Fruit fly (Drosophila melanogaster) whole organism, wandering third instar larva: Measurements from ENCODE around the gene CG4069.

Source experiments
- Abd-B ChIP-seq: fragments of >200 bp; optimal IDR thresholded peaks from 2 replicates; lab custom pipeline; 2017; ENCODE audit warnings: missing biosample characterization, missing genetic modification characterization
- CG32264 ChIP-seq: fragments of 200-800 bp; sonication (Bioruptor generic); optimal IDR thresholded peaks from 2 replicates; lab custom pipeline; 2016; ENCODE audit warnings: missing biosample characterization, missing genetic modification characterization
- CG9705 ChIP-seq: fragments of 200-800 bp; sonication (Bioruptor generic); optimal IDR thresholded peaks from 2 replicates; lab custom pipeline; 2018; ENCODE audit warnings: missing biosample characterization, mild to moderate bottlenecking, missing genetic modification characterization
- CrebA ChIP-seq: fragments of 200-800 bp; sonication (Bioruptor generic); optimal IDR thresholded peaks from 2 replicates; lab custom pipeline; 2016; ENCODE audit warnings: missing biosample characterization, mild to moderate bottlenecking, missing genetic modification characterization, borderline replicate concordance
- Dfd ChIP-seq: fragments of >200 bp; optimal IDR thresholded peaks from 2 replicates; lab custom pipeline; 2017; ENCODE audit warnings: missing biosample characterization, missing genetic modification characterization
- Dif ChIP-seq: fragments of 200-275, 200-300 bp; sonication (Bioruptor generic); optimal IDR thresholded peaks from 2 replicates; lab custom pipeline; 2018; ENCODE audit warnings: missing biosample characterization, missing genetic modification characterization; ENCODE audit not compliant: partially characterized antibody
- GATAd ChIP-seq: sonication (Bioruptor generic); optimal IDR thresholded peaks from 2 replicates; lab custom pipeline; 2016; ENCODE audit warnings: missing biosample characterization, missing genetic modification characterization
- HLH106 ChIP-seq: fragments of 200-800 bp; optimal IDR thresholded peaks from 3 replicates; lab custom pipeline; 2019; ENCODE audit warnings: missing biosample characterization, mild to moderate bottlenecking, missing genetic modification characterization, moderate library complexity
- Hnf4 ChIP-seq: fragments of 200-800 bp; sonication (Bioruptor generic); optimal IDR thresholded peaks from 2 replicates; lab custom pipeline; 2016; ENCODE audit warnings: missing biosample characterization, mild to moderate bottlenecking, missing genetic modification characterization
- Hr78 ChIP-seq: fragments of >200 bp; optimal IDR thresholded peaks from 2 replicates; lab custom pipeline; 2017; ENCODE audit warnings: missing biosample characterization, missing genetic modification characterization
- Hr83 ChIP-seq: fragments of 200-300 bp; sonication (Bioruptor generic); optimal IDR thresholded peaks from 2 replicates; lab custom pipeline; 2016; ENCODE audit warnings: missing biosample characterization, mild to moderate bottlenecking, missing genetic modification characterization, moderate library complexity; ENCODE audit not compliant: poor library complexity, severe bottlenecking
- Jra ChIP-seq: sonication (Bioruptor generic); optimal IDR thresholded peaks from 2 replicates; lab custom pipeline; 2016; ENCODE audit warnings: missing biosample characterization, missing genetic modification characterization
- Mio ChIP-seq: sonication (Bioruptor generic); optimal IDR thresholded peaks from 2 replicates; lab custom pipeline; 2016; ENCODE audit warnings: missing biosample characterization, missing genetic modification characterization
- Myc ChIP-seq: fragments of >200 bp; optimal IDR thresholded peaks from 2 replicates; lab custom pipeline; 2017
- N ChIP-seq: fragments of >200 bp; optimal IDR thresholded peaks from 2 replicates; lab custom pipeline; 2018; ENCODE audit warnings: missing biosample characterization, missing external identifiers, missing genetic modification characterization
- OdsH ChIP-seq: fragments of 200-800 bp; sonication (Bioruptor generic); optimal IDR thresholded peaks from 2 replicates; lab custom pipeline; 2016; ENCODE audit warnings: missing biosample characterization, mild to moderate bottlenecking, missing genetic modification characterization
- Rel ChIP-seq, 2 experiments: fragments of 200-800 bp; sonication (Bioruptor generic) in 1 of 2; optimal IDR thresholded peaks; 2 replicates in 1 of 2; 3 replicates in 1 of 2; lab custom pipeline; 2016 to 2019; ENCODE audit warnings: mild to moderate bottlenecking in 2 of 2, missing biosample characterization in 2 of 2, missing genetic modification characterization in 2 of 2, moderate library complexity in 1 of 2
- Sp1 ChIP-seq: fragments of 200-800 bp; sonication (Bioruptor generic); optimal IDR thresholded peaks from 3 replicates; lab custom pipeline; 2019; ENCODE audit warnings: missing biosample characterization, mild to moderate bottlenecking, missing genetic modification characterization, moderate library complexity
- Vsx2 ChIP-seq: fragments of 200-300, 225-300 bp; sonication (Bioruptor generic); optimal IDR thresholded peaks from 2 replicates; lab custom pipeline; 2018; ENCODE audit warnings: missing biosample characterization, missing genetic modification characterization; ENCODE audit not compliant: partially characterized antibody
- br ChIP-seq: fragments of 200-800 bp; sonication (Bioruptor generic); optimal IDR thresholded peaks from 2 replicates; lab custom pipeline; 2016; ENCODE audit warnings: missing biosample characterization, missing genetic modification characterization
- brk ChIP-seq: fragments of 200-800 bp; sonication (Bioruptor generic); optimal IDR thresholded peaks from 2 replicates; lab custom pipeline; 2016; ENCODE audit warnings: missing biosample characterization, mild to moderate bottlenecking, missing genetic modification characterization
- dl ChIP-seq, 2 experiments: fragments of 175-275, 200-275 bp in 1 of 2; fragments of 200-275 bp in 1 of 2; sonication (Bioruptor generic); optimal IDR thresholded peaks; lab custom pipeline; 2018; ENCODE audit warnings: mild to moderate bottlenecking in 2 of 2, missing biosample characterization in 2 of 2, missing genetic modification characterization in 2 of 2, moderate library complexity in 2 of 2; ENCODE audit not compliant: partially characterized antibody in 2 of 2, insufficient read depth in 1 of 2
- dmrt93B ChIP-seq: fragments of 200-800 bp; sonication (Bioruptor generic); optimal IDR thresholded peaks from 2 replicates; lab custom pipeline; 2018; ENCODE audit warnings: missing biosample characterization, mild to moderate bottlenecking, missing genetic modification characterization
- dsf ChIP-seq: sonication (Bioruptor generic); optimal IDR thresholded peaks from 2 replicates; lab custom pipeline; 2016; ENCODE audit warnings: missing biosample characterization, missing genetic modification characterization, borderline replicate concordance
- ey ChIP-seq: fragments of 200-800 bp; sonication (Bioruptor generic); optimal IDR thresholded peaks from 2 replicates; lab custom pipeline; 2016; ENCODE audit warnings: missing biosample characterization, missing genetic modification characterization
- foxo ChIP-seq, 2 experiments: fragments of 200-800 bp; sonication (Bioruptor generic); optimal IDR thresholded peaks; 2 replicates in 1 of 2; 3 replicates in 1 of 2; lab custom pipeline; 2016 to 2017; ENCODE audit warnings: missing biosample characterization in 2 of 2, missing genetic modification characterization in 2 of 2
- fru ChIP-seq: fragments of 200-800 bp; sonication (Bioruptor generic); optimal IDR thresholded peaks from 3 replicates; lab custom pipeline; 2016; ENCODE audit warnings: missing biosample characterization, mild to moderate bottlenecking, missing genetic modification characterization
- h ChIP-seq: fragments of 200-800 bp; sonication (Bioruptor generic); optimal IDR thresholded peaks from 3 replicates; lab custom pipeline; 2016; ENCODE audit warnings: missing biosample characterization, mild to moderate bottlenecking, missing genetic modification characterization
- jim ChIP-seq: fragments of 175-275, 200-325 bp; sonication (Bioruptor generic); optimal IDR thresholded peaks from 2 replicates; lab custom pipeline; 2016; ENCODE audit warnings: missing biosample characterization, mild to moderate bottlenecking, missing genetic modification characterization
- lola ChIP-seq: fragments of >200 bp; optimal IDR thresholded peaks from 2 replicates; lab custom pipeline; 2017; ENCODE audit warnings: missing biosample characterization, missing genetic modification characterization
- pan ChIP-seq: fragments of >200 bp; optimal IDR thresholded peaks from 2 replicates; lab custom pipeline; 2017
- psq ChIP-seq: fragments of 200-800 bp; sonication (Bioruptor generic); optimal IDR thresholded peaks from 3 replicates; lab custom pipeline; 2017; ENCODE audit warnings: missing biosample characterization, mild to moderate bottlenecking, missing genetic modification characterization, moderate library complexity
- rgr ChIP-seq: fragments of 200-800 bp; sonication (Bioruptor generic); optimal IDR thresholded peaks from 3 replicates; lab custom pipeline; 2016; ENCODE audit warnings: missing biosample characterization, mild to moderate bottlenecking, missing genetic modification characterization
- sage ChIP-seq: fragments of 200-800 bp; sonication (Bioruptor generic); optimal IDR thresholded peaks from 2 replicates; lab custom pipeline; 2016; ENCODE audit warnings: missing biosample characterization, mild to moderate bottlenecking, missing genetic modification characterization
- sv ChIP-seq: fragments of 200-800 bp; sonication (Bioruptor generic); optimal IDR thresholded peaks from 3 replicates; lab custom pipeline; 2016; ENCODE audit warnings: missing biosample characterization, missing genetic modification characterization
- tai ChIP-seq: sonication (Bioruptor generic); optimal IDR thresholded peaks from 2 replicates; lab custom pipeline; 2016; ENCODE audit warnings: missing biosample characterization, missing genetic modification characterization
- usp ChIP-seq: fragments of >200 bp; optimal IDR thresholded peaks from 2 replicates; lab custom pipeline; 2017; ENCODE audit warnings: missing biosample characterization, missing genetic modification characterization
- woc ChIP-seq: sonication (Bioruptor generic); optimal IDR thresholded peaks from 2 replicates; lab custom pipeline; 2016; ENCODE audit warnings: missing biosample characterization, mild to moderate bottlenecking, missing genetic modification characterization

The CG4069 gene

DNA sequence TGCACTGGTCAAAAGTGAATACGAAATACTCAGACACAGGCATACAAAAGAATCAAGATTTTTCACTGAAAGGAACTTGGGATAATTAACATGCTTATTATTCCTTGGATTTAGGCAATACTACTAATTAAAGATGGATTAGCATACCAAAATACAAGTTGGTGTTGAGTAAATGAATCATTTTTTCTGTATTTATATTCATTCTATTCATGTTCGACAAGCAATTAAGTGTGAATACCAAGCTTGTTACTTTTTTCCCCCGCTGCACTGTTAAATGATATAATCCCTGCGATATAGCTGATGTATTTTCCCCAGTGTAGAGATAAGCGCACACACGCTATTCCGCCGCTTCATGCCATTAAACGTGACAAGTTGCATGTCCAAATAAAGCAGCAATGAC is 20.6 kb upstream of the CG4069 start:
- TF ChIP-seq dl (GFP tag; optimal IDR thresholded peaks at IDR 0.05; lab: Kevin White, UChicago; ENCODE audit: insufficient read depth in 1 of 2, partially characterized antibody in 2 of 2) = no peak
- TF ChIP-seq Myc (lab: Kevin White, UChicago) = no peak
- TF ChIP-seq Jra = peak; percentile 28
- TF ChIP-seq CG32264 (GFP tag; lab: Kevin White, UChicago) = no peak
- peak; percentile 43 for TF ChIP-seq woc (GFP tag; lab: Kevin White, UChicago)
- TF ChIP-seq sage (GFP tag; lab: Kevin White, UChicago) = no peak
- TF ChIP-seq Vsx2 (GFP tag; lab: Kevin White, UChicago) = no peak
- TF ChIP-seq N (GFP tag; lab: Kevin White, UChicago) = no peak
- no peak for TF ChIP-seq usp
- peak; percentile 77 for TF ChIP-seq h
- TF ChIP-seq Rel (GFP tag; optimal IDR thresholded peaks at IDR 0.05; lab: Kevin White, UChicago) = no peak
- no peak for TF ChIP-seq Rel (tag; optimal IDR thresholded peaks at IDR 0.05; lab: Kevin White, UChicago)
- peak in 1 of 2 experiments; percentile 66 for TF ChIP-seq foxo (GFP tag; optimal IDR thresholded peaks at IDR 0.05; lab: Kevin White, UChicago)
- TF ChIP-seq OdsH (GFP tag; lab: Kevin White, UChicago) = peak; percentile 68
- TF ChIP-seq dsf (GFP tag; lab: Kevin White, UChicago) = no peak
- TF ChIP-seq fru (GFP tag; lab: Kevin White, UChicago) = peak; percentile 73
- TF ChIP-seq brk (GFP tag; lab: Kevin White, UChicago) = peak; percentile 58
- no peak for TF ChIP-seq Dif (GFP tag; lab: Kevin White, UChicago)
- TF ChIP-seq Hr83 (GFP tag; lab: Kevin White, UChicago) = no peak
- peak; percentile 41 for TF ChIP-seq CG9705
- TF ChIP-seq psq (GFP tag; lab: Kevin White, UChicago) = peak; percentile 59
- TF ChIP-seq br (GFP tag; lab: Kevin White, UChicago) = peak; percentile 62
- no peak for TF ChIP-seq Mio
- TF ChIP-seq Hnf4 (GFP tag; lab: Kevin White, UChicago) = peak; percentile 39
- peak; percentile 69 for TF ChIP-seq dmrt93B (GFP tag; lab: Kevin White, UChicago)
- no peak for TF ChIP-seq pan (lab: Kevin White, UChicago)
- TF ChIP-seq Sp1 (GFP tag; lab: Kevin White, UChicago) = peak; percentile 66
- peak; percentile 80 for TF ChIP-seq ey
- no peak for TF ChIP-seq GATAd (GFP tag; lab: Kevin White, UChicago)
- TF ChIP-seq rgr (GFP tag; lab: Kevin White, UChicago) = peak; percentile 71
- no peak for TF ChIP-seq CrebA (GFP tag; lab: Kevin White, UChicago)
- TF ChIP-seq Dfd (GFP tag; lab: Kevin White, UChicago) = no peak
- no peak for TF ChIP-seq lola
- no peak for TF ChIP-seq sv (GFP tag; lab: Kevin White, UChicago)
- peak; percentile 54 for TF ChIP-seq HLH106 (tag; lab: Kevin White, UChicago)
- TF ChIP-seq jim = no peak
- no peak for TF ChIP-seq Hr78 (GFP tag; lab: Kevin White, UChicago)
- no peak for TF ChIP-seq tai (GFP tag; lab: Kevin White, UChicago)
- no peak for TF ChIP-seq Abd-B (GFP tag; lab: Kevin White, UChicago)

DNA sequence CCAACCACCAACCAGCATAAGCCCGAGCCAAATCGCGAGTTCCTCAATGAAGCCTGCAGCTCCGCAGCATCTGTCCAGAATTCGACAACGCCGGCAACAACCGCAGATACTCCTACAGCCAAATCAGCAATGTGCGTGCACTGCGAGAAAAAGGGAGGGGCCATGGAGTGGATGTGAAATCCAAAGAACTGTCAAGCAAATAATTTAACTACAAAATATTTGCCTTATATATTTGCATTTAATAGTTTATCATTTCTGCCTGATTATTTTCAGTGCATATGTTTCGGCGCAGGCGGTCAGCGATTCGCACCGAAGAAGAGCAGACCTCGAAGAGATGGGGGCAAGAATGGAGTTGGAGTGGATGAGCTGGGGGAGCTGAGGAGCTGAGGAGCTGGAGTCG is 14.6 kb upstream of the CG4069 start:
- TF ChIP-seq Dif (GFP tag; lab: Kevin White, UChicago) (no peak), Dfd (GFP tag; lab: Kevin White, UChicago) (no peak), HLH106 (tag; lab: Kevin White, UChicago) (peak; percentile 77), dmrt93B (GFP tag; lab: Kevin White, UChicago) (peak; percentile 58), foxo (GFP tag; optimal IDR thresholded peaks at IDR 0.05; lab: Kevin White, UChicago) (peak; percentile 52 to 80), Vsx2 (GFP tag; lab: Kevin White, UChicago) (no peak), tai (GFP tag; lab: Kevin White, UChicago) (peak; percentile 49), Abd-B (GFP tag; lab: Kevin White, UChicago) (no peak), lola (no peak), sv (GFP tag; lab: Kevin White, UChicago) (no peak), OdsH (GFP tag; lab: Kevin White, UChicago) (peak; percentile 79), brk (GFP tag; lab: Kevin White, UChicago) (peak; percentile 66), Hnf4 (GFP tag; lab: Kevin White, UChicago) (peak; percentile 79), pan (lab: Kevin White, UChicago) (no peak), GATAd (GFP tag; lab: Kevin White, UChicago) (no peak), usp (no peak), Hr78 (GFP tag; lab: Kevin White, UChicago) (no peak), rgr (GFP tag; lab: Kevin White, UChicago) (peak; percentile 80), psq (GFP tag; lab: Kevin White, UChicago) (peak; percentile 71), CG32264 (GFP tag; lab: Kevin White, UChicago) (peak; percentile 63), dl (GFP tag; optimal IDR thresholded peaks at IDR 0.05; lab: Kevin White, UChicago; ENCODE audit: insufficient read depth in 1 of 2, partially characterized antibody in 2 of 2) (no peak), Rel (GFP tag; optimal IDR thresholded peaks at IDR 0.05; lab: Kevin White, UChicago) (no peak), Rel (tag; optimal IDR thresholded peaks at IDR 0.05; lab: Kevin White, UChicago) (no peak), Sp1 (GFP tag; lab: Kevin White, UChicago) (peak; percentile 73), dsf (GFP tag; lab: Kevin White, UChicago) (no peak), fru (GFP tag; lab: Kevin White, UChicago) (peak; percentile 85), Jra (peak; percentile 58), Mio (no peak), ey (peak; percentile 81), CG9705 (peak; percentile 8), N (GFP tag; lab: Kevin White, UChicago) (no peak), h (peak; percentile 87), br (GFP tag; lab: Kevin White, UChicago) (peak; percentile 84), CrebA (GFP tag; lab: Kevin White, UChicago) (peak; percentile 26), woc (GFP tag; lab: Kevin White, UChicago) (peak; percentile 71), Myc (lab: Kevin White, UChicago) (no peak), sage (GFP tag; lab: Kevin White, UChicago) (peak; percentile 72), jim (no peak), Hr83 (GFP tag; lab: Kevin White, UChicago) (no peak)
